Worm (Caenorhabditis elegans): ENCODE measurements around the gene R160.14.

ce11 chrX:4413206-4413605 is 41.3 kb upstream of the R160.14 start:
- TF ChIP-seq T22C8.4 (GFP tag; IDR thresholded peaks at IDR 0.05) (no peak), klf-2 (GFP tag; conservative IDR thresholded peaks at IDR 0.05) (no peak), cog-1 (tag; optimal IDR thresholded peaks at IDR 0.05) (no peak)

Data from whole organism, midembryonic.